Worm (Caenorhabditis elegans): ENCODE results near the gene F48G7.13.

Gene F48G7.13

ce11 chrV:587818-588217 lies 27.6 kb upstream of the F48G7.13 start, which contains the start of gene K06H6.1:
Gene K06H6.1 (plus strand): TSS chrV:588118.
- no peak for TF ChIP-seq hmg-4 (GFP tag; optimal IDR thresholded peaks at IDR 0.05)
- no peak for TF ChIP-seq flt-1 (GFP tag; IDR thresholded peaks at IDR 0.05)
- TF ChIP-seq ceh-13 (GFP tag; optimal IDR thresholded peaks at IDR 0.05): no peak
- TF ChIP-seq aly-1 (tag; optimal IDR thresholded peaks at IDR 0.05): no peak
- TF ChIP-seq ets-7 (tag; optimal IDR thresholded peaks at IDR 0.05): no peak
- TF ChIP-seq tbx-37 (GFP tag; conservative IDR thresholded peaks at IDR 0.05): no peak
- TF ChIP-seq tra-4 (tag; optimal IDR thresholded peaks at IDR 0.05): no peak
- no peak for TF ChIP-seq B0310.2 (tag; optimal IDR thresholded peaks at IDR 0.05)
- no peak for TF ChIP-seq scrt-1 (GFP tag; IDR thresholded peaks at IDR 0.05)
- no peak for TF ChIP-seq ceh-36 (tag; optimal IDR thresholded peaks at IDR 0.05)
- TF ChIP-seq pes-1 (GFP tag; IDR thresholded peaks at IDR 0.05): no peak
- TF ChIP-seq F13C5.2 (tag; optimal IDR thresholded peaks at IDR 0.05): no peak
- TF ChIP-seq hmbx-1 (tag; optimal IDR thresholded peaks at IDR 0.05): no peak
- no peak for TF ChIP-seq tbx-11 (GFP tag; IDR thresholded peaks at IDR 0.05)
- TF ChIP-seq sea-1 (GFP tag; conservative IDR thresholded peaks at IDR 0.05): no peak
- TF ChIP-seq ama-1 (optimal IDR thresholded peaks at IDR 0.05): no peak
- no peak for TF ChIP-seq hnd-1 (tag; optimal IDR thresholded peaks at IDR 0.05)

- TF ChIP-seq tbx-11 (GFP tag; IDR thresholded peaks at IDR 0.05) (no peak), B0310.2 (tag; optimal IDR thresholded peaks at IDR 0.05) (no peak), hnd-1 (tag; optimal IDR thresholded peaks at IDR 0.05) (no peak), tbx-37 (GFP tag; conservative IDR thresholded peaks at IDR 0.05) (no peak), ama-1 (optimal IDR thresholded peaks at IDR 0.05) (no peak), ets-7 (tag; optimal IDR thresholded peaks at IDR 0.05) (no peak), tra-4 (tag; optimal IDR thresholded peaks at IDR 0.05) (no peak), ceh-36 (tag; optimal IDR thresholded peaks at IDR 0.05) (no peak), aly-1 (tag; optimal IDR thresholded peaks at IDR 0.05) (no peak)
Observed at ce11 chrV:590182-590581, 25.2 kb upstream of the F48G7.13 start, which contains the start of gene ZK488.6. Gene ZK488.6 (plus strand): TSS chrV:590482.

- TF ChIP-seq B0310.2 (tag; optimal IDR thresholded peaks at IDR 0.05): no peak
- TF ChIP-seq aly-1 (tag; optimal IDR thresholded peaks at IDR 0.05): no peak
- TF ChIP-seq tbx-11 (GFP tag; IDR thresholded peaks at IDR 0.05): no peak
- no peak for TF ChIP-seq hmbx-1 (tag; optimal IDR thresholded peaks at IDR 0.05)
- TF ChIP-seq ama-1 (optimal IDR thresholded peaks at IDR 0.05): no peak
- no peak for TF ChIP-seq hmg-4 (GFP tag; optimal IDR thresholded peaks at IDR 0.05)
- TF ChIP-seq tra-4 (tag; optimal IDR thresholded peaks at IDR 0.05): no peak
- no peak for TF ChIP-seq pes-1 (GFP tag; IDR thresholded peaks at IDR 0.05)
- TF ChIP-seq ets-7 (tag; optimal IDR thresholded peaks at IDR 0.05): no peak
- TF ChIP-seq ceh-36 (tag; optimal IDR thresholded peaks at IDR 0.05): no peak
- TF ChIP-seq hnd-1 (tag; optimal IDR thresholded peaks at IDR 0.05): no peak
- no peak for TF ChIP-seq scrt-1 (GFP tag; IDR thresholded peaks at IDR 0.05)
- TF ChIP-seq flt-1 (GFP tag; IDR thresholded peaks at IDR 0.05): no peak
- TF ChIP-seq F13C5.2 (tag; optimal IDR thresholded peaks at IDR 0.05): no peak
- TF ChIP-seq ceh-13 (GFP tag; optimal IDR thresholded peaks at IDR 0.05): no peak
- TF ChIP-seq tbx-37 (GFP tag; conservative IDR thresholded peaks at IDR 0.05): no peak
- TF ChIP-seq sea-1 (GFP tag; conservative IDR thresholded peaks at IDR 0.05): no peak
Observed at ce11 chrV:592959-593358, 22.4 kb upstream of the F48G7.13 start, which contains the start of gene ZK488.5. Gene ZK488.5 (plus strand): TSS chrV:593259.

- TF ChIP-seq tra-4 (tag; optimal IDR thresholded peaks at IDR 0.05): no peak
- TF ChIP-seq hnd-1 (tag; optimal IDR thresholded peaks at IDR 0.05): no peak
- no peak for TF ChIP-seq ama-1 (optimal IDR thresholded peaks at IDR 0.05)
Observed at ce11 chrV:596923-597322, 18.5 kb upstream of the F48G7.13 start.

ce11 chrV:597823-598222 lies 17.6 kb upstream of the F48G7.13 start:
- TF ChIP-seq tra-4 (tag; optimal IDR thresholded peaks at IDR 0.05): no peak
- TF ChIP-seq hmbx-1 (tag; optimal IDR thresholded peaks at IDR 0.05): no peak
- TF ChIP-seq ets-7 (tag; optimal IDR thresholded peaks at IDR 0.05): no peak
- TF ChIP-seq aly-1 (tag; optimal IDR thresholded peaks at IDR 0.05): no peak
- no peak for TF ChIP-seq flt-1 (GFP tag; IDR thresholded peaks at IDR 0.05)
- TF ChIP-seq ceh-36 (tag; optimal IDR thresholded peaks at IDR 0.05): no peak
- TF ChIP-seq scrt-1 (GFP tag; IDR thresholded peaks at IDR 0.05): no peak
- no peak for TF ChIP-seq tbx-11 (GFP tag; IDR thresholded peaks at IDR 0.05)
- TF ChIP-seq hmg-4 (GFP tag; optimal IDR thresholded peaks at IDR 0.05): no peak
- TF ChIP-seq pes-1 (GFP tag; IDR thresholded peaks at IDR 0.05): no peak

ce11 chrV:598626-599025 lies 16.7 kb upstream of the F48G7.13 start:
- no peak for TF ChIP-seq ets-7 (tag; optimal IDR thresholded peaks at IDR 0.05)
- TF ChIP-seq sea-1 (GFP tag; conservative IDR thresholded peaks at IDR 0.05): no peak
- no peak for TF ChIP-seq tbx-11 (GFP tag; IDR thresholded peaks at IDR 0.05)
- TF ChIP-seq hmg-4 (GFP tag; optimal IDR thresholded peaks at IDR 0.05): no peak
- TF ChIP-seq aly-1 (tag; optimal IDR thresholded peaks at IDR 0.05): no peak
- TF ChIP-seq tra-4 (tag; optimal IDR thresholded peaks at IDR 0.05): no peak
- TF ChIP-seq tbx-37 (GFP tag; conservative IDR thresholded peaks at IDR 0.05): no peak
- TF ChIP-seq flt-1 (GFP tag; IDR thresholded peaks at IDR 0.05): no peak
- no peak for TF ChIP-seq hmbx-1 (tag; optimal IDR thresholded peaks at IDR 0.05)
- TF ChIP-seq hnd-1 (tag; optimal IDR thresholded peaks at IDR 0.05): no peak
- no peak for TF ChIP-seq ama-1 (optimal IDR thresholded peaks at IDR 0.05)
- no peak for TF ChIP-seq B0310.2 (tag; optimal IDR thresholded peaks at IDR 0.05)
- no peak for TF ChIP-seq ceh-36 (tag; optimal IDR thresholded peaks at IDR 0.05)
- no peak for TF ChIP-seq scrt-1 (GFP tag; IDR thresholded peaks at IDR 0.05)
- no peak for TF ChIP-seq pes-1 (GFP tag; IDR thresholded peaks at IDR 0.05)
- TF ChIP-seq ceh-13 (GFP tag; optimal IDR thresholded peaks at IDR 0.05): no peak

- TF ChIP-seq tbx-37 (GFP tag; conservative IDR thresholded peaks at IDR 0.05): no peak
- TF ChIP-seq flt-1 (GFP tag; IDR thresholded peaks at IDR 0.05): no peak
- no peak for TF ChIP-seq ceh-13 (GFP tag; optimal IDR thresholded peaks at IDR 0.05)
- no peak for TF ChIP-seq sea-1 (GFP tag; conservative IDR thresholded peaks at IDR 0.05)
- TF ChIP-seq tbx-11 (GFP tag; IDR thresholded peaks at IDR 0.05): no peak
- TF ChIP-seq B0310.2 (tag; optimal IDR thresholded peaks at IDR 0.05): no peak
- TF ChIP-seq ets-7 (tag; optimal IDR thresholded peaks at IDR 0.05): no peak
- TF ChIP-seq ceh-36 (tag; optimal IDR thresholded peaks at IDR 0.05): no peak
- no peak for TF ChIP-seq scrt-1 (GFP tag; IDR thresholded peaks at IDR 0.05)
- TF ChIP-seq tra-4 (tag; optimal IDR thresholded peaks at IDR 0.05): no peak
- no peak for TF ChIP-seq F13C5.2 (tag; optimal IDR thresholded peaks at IDR 0.05)
- TF ChIP-seq hmbx-1 (tag; optimal IDR thresholded peaks at IDR 0.05): no peak
- TF ChIP-seq pes-1 (GFP tag; IDR thresholded peaks at IDR 0.05): no peak
- no peak for TF ChIP-seq hnd-1 (tag; optimal IDR thresholded peaks at IDR 0.05)
- no peak for TF ChIP-seq ama-1 (optimal IDR thresholded peaks at IDR 0.05)
- TF ChIP-seq aly-1 (tag; optimal IDR thresholded peaks at IDR 0.05): no peak
- no peak for TF ChIP-seq hmg-4 (GFP tag; optimal IDR thresholded peaks at IDR 0.05)
Observed at ce11 chrV:599783-600182, 15.6 kb upstream of the F48G7.13 start.
